Fruit fly (Drosophila melanogaster): Measurements from ENCODE around the gene CG43814.

dm6 chr2L:18795917-18796402 is 9.2 kb downstream of the CG43814 start:
- TF ChIP-seq Crg-1 (GFP tag; optimal IDR thresholded peaks at IDR 0.05) (no peak), toe (GFP tag; optimal IDR thresholded peaks at IDR 0.05) (no peak), kay (GFP tag; ENCODE audit: borderline replicate concordance) (no peak), CG7101 (tag; optimal IDR thresholded peaks at IDR 0.05) (no peak), Clk (GFP tag; optimal IDR thresholded peaks at IDR 0.05) (no peak), tj (GFP tag; optimal IDR thresholded peaks at IDR 0.05) (no peak), CG14711 (tag; optimal IDR thresholded peaks at IDR 0.05) (no peak), CG5204 (GFP tag; optimal IDR thresholded peaks at IDR 0.05) (no peak), CG12768 (GFP tag; optimal IDR thresholded peaks at IDR 0.05) (no peak), CG11617 (GFP tag; optimal IDR thresholded peaks at IDR 0.05) (no peak), bab1 (GFP tag; optimal IDR thresholded peaks at IDR 0.05) (no peak), cnc (optimal IDR thresholded peaks at IDR 0.05) (no peak), CG7045 (GFP tag; optimal IDR thresholded peaks at IDR 0.05) (no peak), Hr96 (GFP tag; optimal IDR thresholded peaks at IDR 0.05) (no peak)

Measured in whole organism, adult.